Fruit fly (Drosophila melanogaster) whole organism, adult: ENCODE measurements around the gene CG32413.

ENCODE experiments used
- CG11617 ChIP-seq: fragments of 200-800 bp; sonication (Bioruptor generic); optimal IDR thresholded peaks from 2 replicates; lab custom pipeline; 2017; ENCODE audit warnings: mild to moderate bottlenecking, missing biosample characterization, missing genetic modification reagents, missing genetic modification characterization
- CG12768 ChIP-seq: fragments of 200-800 bp; sonication (Bioruptor generic); optimal IDR thresholded peaks from 2 replicates; lab custom pipeline; 2017; ENCODE audit warnings: missing biosample characterization, missing genetic modification characterization, mild to moderate bottlenecking, moderate library complexity, missing genetic modification reagents
- CG14711 ChIP-seq: fragments of 200-800 bp; sonication (Bioruptor generic); optimal IDR thresholded peaks from 2 replicates; lab custom pipeline; 2018; ENCODE audit warnings: missing biosample characterization, mild to moderate bottlenecking, missing genetic modification characterization, moderate library complexity
- CG1620 ChIP-seq: fragments of 200-800 bp; sonication (Bioruptor generic); optimal IDR thresholded peaks from 2 replicates; lab custom pipeline; 2016; ENCODE audit warnings: missing biosample characterization, missing genetic modification characterization
- CG33017 ChIP-seq: fragments of 200-800 bp; sonication (Bioruptor generic); optimal IDR thresholded peaks from 2 replicates; lab custom pipeline; 2018; ENCODE audit warnings: missing biosample characterization, mild to moderate bottlenecking, missing genetic modification characterization, moderate library complexity
- CG5204 ChIP-seq: fragments of 200-800 bp; sonication (Bioruptor generic); optimal IDR thresholded peaks from 2 replicates; lab custom pipeline; 2016; ENCODE audit warnings: missing biosample characterization, missing genetic modification characterization
- CG7045 ChIP-seq: fragments of 200-800 bp; sonication (Bioruptor generic); optimal IDR thresholded peaks from 2 replicates; lab custom pipeline; 2017; ENCODE audit warnings: missing biosample characterization, mild to moderate bottlenecking, missing genetic modification characterization
- CG7101 ChIP-seq: fragments of 200-800 bp; sonication (Bioruptor generic); optimal IDR thresholded peaks from 2 replicates; lab custom pipeline; 2018; ENCODE audit warnings: missing biosample characterization, mild to moderate bottlenecking, missing genetic modification characterization, moderate library complexity
- Clk ChIP-seq: fragments of 200-800 bp; sonication (Bioruptor generic); optimal IDR thresholded peaks from 2 replicates; lab custom pipeline; 2017; ENCODE audit warnings: missing biosample characterization, missing genetic modification characterization
- Crg-1 ChIP-seq: fragments of 200-800 bp; sonication (Bioruptor generic); optimal IDR thresholded peaks from 2 replicates; lab custom pipeline; 2016; ENCODE audit warnings: missing biosample characterization, missing genetic modification characterization
- Hr96 ChIP-seq: fragments of 200-800 bp; sonication (Bioruptor generic); optimal IDR thresholded peaks from 2 replicates; lab custom pipeline; 2016; ENCODE audit warnings: missing biosample characterization, missing genetic modification characterization
- Mnt ChIP-seq: fragments of 200-800 bp; sonication (Bioruptor generic); optimal IDR thresholded peaks from 2 replicates; lab custom pipeline; 2016; ENCODE audit warnings: missing biosample characterization, mild to moderate bottlenecking, missing genetic modification characterization
- bab1 ChIP-seq: fragments of 200-800 bp; sonication (Bioruptor generic); optimal IDR thresholded peaks from 3 replicates; lab custom pipeline; 2019; ENCODE audit warnings: missing biosample characterization, mild to moderate bottlenecking, missing genetic modification characterization, moderate library complexity
- cic ChIP-seq: fragments of 200-800 bp; sonication (Bioruptor generic); optimal IDR thresholded peaks from 2 replicates; lab custom pipeline; 2017; ENCODE audit warnings: missing biosample characterization, mild to moderate bottlenecking, missing genetic modification characterization, moderate library complexity
- cnc ChIP-seq, 2 experiments: fragments of >200 bp; optimal IDR thresholded peaks; 2 replicates each; lab custom pipeline; 2017
- kay ChIP-seq: fragments of 200-800 bp; sonication (Bioruptor generic); peaks from one replicate; lab custom pipeline; 2016; ENCODE audit warnings: missing biosample characterization, missing genetic modification characterization, borderline replicate concordance
- ovo ChIP-seq: fragments of 200-800 bp; sonication (Bioruptor generic); optimal IDR thresholded peaks from 2 replicates; lab custom pipeline; 2016; ENCODE audit warnings: missing biosample characterization, missing genetic modification characterization
- pad ChIP-seq: fragments of 200-800 bp; sonication (Bioruptor generic); optimal IDR thresholded peaks from 3 replicates; lab custom pipeline; 2017; ENCODE audit warnings: missing biosample characterization, missing genetic modification characterization, mild to moderate bottlenecking, moderate library complexity, missing genetic modification reagents
- tj ChIP-seq: fragments of 200-800 bp; sonication (Bioruptor generic); optimal IDR thresholded peaks from 3 replicates; lab custom pipeline; 2017; ENCODE audit warnings: missing biosample characterization, mild to moderate bottlenecking, missing genetic modification characterization, moderate library complexity
- toe ChIP-seq: fragments of 200-800 bp; sonication (Bioruptor generic); optimal IDR thresholded peaks from 2 replicates; lab custom pipeline; 2016; ENCODE audit warnings: missing biosample characterization, missing genetic modification characterization

Gene CG32413

dm6 chr3L:5903955-5904354, at the start of gene CG32413:
Gene CG32413, minus strand, starts transcription at chr3L:5904055.
- TF ChIP-seq tj (GFP tag; lab: Kevin White, UChicago) (no peak), CG11617 (GFP tag; lab: Kevin White, UChicago) (no peak), CG14711 (tag; lab: Kevin White, UChicago) (no peak), ovo (GFP tag; lab: Kevin White, UChicago) (no peak), kay (GFP tag; lab: Kevin White, UChicago) (no peak), Clk (no peak), CG1620 (GFP tag; lab: Kevin White, UChicago) (no peak), CG33017 (no peak), Crg-1 (GFP tag; lab: Kevin White, UChicago) (no peak), Mnt (GFP tag; lab: Kevin White, UChicago) (no peak), cnc (optimal IDR thresholded peaks at IDR 0.05; lab: Kevin White, UChicago) (no peak), CG7045 (no peak), CG12768 (GFP tag; lab: Kevin White, UChicago) (no peak), CG7101 (tag; lab: Kevin White, UChicago) (no peak), bab1 (GFP tag; lab: Kevin White, UChicago) (no peak), toe (GFP tag; lab: Kevin White, UChicago) (no peak), cic (GFP tag; lab: Kevin White, UChicago) (no peak), Hr96 (GFP tag; lab: Kevin White, UChicago) (no peak), CG5204 (GFP tag; lab: Kevin White, UChicago) (no peak), pad (GFP tag; lab: Kevin White, UChicago) (no peak)

- no peak for TF ChIP-seq kay (GFP tag; lab: Kevin White, UChicago)
- TF ChIP-seq CG7045: no peak
- no peak for TF ChIP-seq CG5204 (GFP tag; lab: Kevin White, UChicago)
- no peak for TF ChIP-seq Mnt (GFP tag; lab: Kevin White, UChicago)
- no peak for TF ChIP-seq tj (GFP tag; lab: Kevin White, UChicago)
- TF ChIP-seq CG33017: no peak
- TF ChIP-seq CG1620 (GFP tag; lab: Kevin White, UChicago): no peak
- no peak for TF ChIP-seq CG14711 (tag; lab: Kevin White, UChicago)
- no peak for TF ChIP-seq CG7101 (tag; lab: Kevin White, UChicago)
- no peak for TF ChIP-seq Clk
- TF ChIP-seq pad (GFP tag; lab: Kevin White, UChicago): no peak
Measured at dm6 chr3L:5952537-5952936, 48.7 kb upstream of the CG32413 start.

dm6 chr3L:5952132-5952531, 48.3 kb upstream of the CG32413 start:
- TF ChIP-seq CG12768 (GFP tag; lab: Kevin White, UChicago) (no peak), tj (GFP tag; lab: Kevin White, UChicago) (no peak), CG7045 (no peak), CG11617 (GFP tag; lab: Kevin White, UChicago) (no peak), CG33017 (no peak), bab1 (GFP tag; lab: Kevin White, UChicago) (no peak), Crg-1 (GFP tag; lab: Kevin White, UChicago) (no peak), cnc (optimal IDR thresholded peaks at IDR 0.05; lab: Kevin White, UChicago) (no peak), CG14711 (tag; lab: Kevin White, UChicago) (no peak)

- no peak for TF ChIP-seq CG33017
Measured at dm6 chr3L:5950467-5950866, 46.6 kb upstream of the CG32413 start, which contains the start of gene Egfrap. Gene Egfrap, minus strand, starts transcription at chr3L:5950658.

- TF ChIP-seq Crg-1 (GFP tag; lab: Kevin White, UChicago) (no peak), cic (GFP tag; lab: Kevin White, UChicago) (no peak), CG7101 (tag; lab: Kevin White, UChicago) (no peak), Clk (no peak), CG12768 (GFP tag; lab: Kevin White, UChicago) (no peak), CG14711 (tag; lab: Kevin White, UChicago) (no peak), CG5204 (GFP tag; lab: Kevin White, UChicago) (no peak), bab1 (GFP tag; lab: Kevin White, UChicago) (no peak), CG33017 (no peak), CG7045 (no peak), Mnt (GFP tag; lab: Kevin White, UChicago) (no peak), tj (GFP tag; lab: Kevin White, UChicago) (no peak), kay (GFP tag; lab: Kevin White, UChicago) (no peak), ovo (GFP tag; lab: Kevin White, UChicago) (no peak), CG11617 (GFP tag; lab: Kevin White, UChicago) (no peak)
Measured at dm6 chr3L:5947110-5947731, 43.4 kb upstream of the CG32413 start.

dm6 chr3L:5945571-5945970, 41.7 kb upstream of the CG32413 start:
- no peak for TF ChIP-seq Mnt (GFP tag; lab: Kevin White, UChicago)

- no peak for TF ChIP-seq CG7045
- TF ChIP-seq cnc (optimal IDR thresholded peaks at IDR 0.05; lab: Kevin White, UChicago): no peak
- no peak for TF ChIP-seq CG5204 (GFP tag; lab: Kevin White, UChicago)
- no peak for TF ChIP-seq pad (GFP tag; lab: Kevin White, UChicago)
- TF ChIP-seq toe (GFP tag; lab: Kevin White, UChicago): no peak
- TF ChIP-seq CG12768 (GFP tag; lab: Kevin White, UChicago): no peak
- TF ChIP-seq CG7101 (tag; lab: Kevin White, UChicago): no peak
- TF ChIP-seq tj (GFP tag; lab: Kevin White, UChicago): no peak
- TF ChIP-seq CG1620 (GFP tag; lab: Kevin White, UChicago): no peak
- TF ChIP-seq bab1 (GFP tag; lab: Kevin White, UChicago): no peak
Measured at dm6 chr3L:5943348-5943904, 39.6 kb upstream of the CG32413 start.
